Fruit fly (Drosophila melanogaster): ENCODE data around the gene bou.

bou gene

DNA sequence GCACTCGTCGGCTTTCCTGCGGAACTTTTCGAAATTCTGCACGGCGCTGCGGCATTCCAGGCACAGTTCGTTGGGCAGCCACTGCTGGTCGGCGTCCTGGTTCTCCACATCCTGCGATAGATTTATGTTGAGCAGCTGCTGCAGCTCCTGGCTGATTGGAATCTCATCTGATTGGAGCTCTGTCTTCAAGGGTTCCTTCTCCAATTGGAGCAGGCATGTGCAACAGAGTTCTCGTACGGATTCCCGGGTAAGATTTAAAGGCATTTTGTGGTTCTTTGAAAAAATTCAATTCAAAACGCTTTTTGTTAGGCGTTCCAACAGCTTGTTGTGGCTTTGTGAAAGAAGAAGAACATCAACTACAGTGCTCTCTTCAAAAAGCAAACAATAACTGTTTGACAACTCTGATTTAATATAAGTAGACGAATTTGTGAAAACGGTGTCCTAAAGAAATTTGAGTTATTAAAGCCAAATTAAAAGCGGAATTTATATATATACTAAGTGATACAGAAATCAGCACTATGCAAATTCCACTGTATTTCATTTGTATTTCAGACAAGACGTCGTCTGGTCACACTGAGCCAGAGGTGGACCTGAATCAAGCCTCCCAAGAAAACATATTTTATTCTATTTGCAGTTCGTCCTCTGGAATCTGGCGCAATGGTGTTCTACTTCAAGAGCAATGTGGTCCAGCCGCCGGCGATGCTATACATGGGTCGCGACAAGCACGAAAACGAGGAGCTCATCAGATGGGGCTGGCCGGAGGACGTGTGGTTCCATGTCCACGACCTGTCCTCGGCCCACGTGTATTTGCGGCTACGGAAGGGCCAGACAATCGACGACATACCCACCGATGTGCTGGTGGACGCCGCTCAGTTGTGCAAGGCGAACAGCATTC is 27.3 kb downstream of the bou start, which contains the start of the genes CG3032 and CG4593 (continued):
- TF ChIP-seq lab (GFP tag; optimal IDR thresholded peaks at IDR 0.05) (peak; percentile 89), gcm2 (GFP tag; optimal IDR thresholded peaks at IDR 0.05) (peak; percentile 54), unpg (GFP tag; optimal IDR thresholded peaks at IDR 0.05) (peak; percentile 86), CG2116 (GFP tag; optimal IDR thresholded peaks at IDR 0.05) (peak; percentile 57), Trl (optimal IDR thresholded peaks at IDR 0.05) (no peak), Trl (GFP tag; optimal IDR thresholded peaks at IDR 0.05) (peak; percentile 80), Dek (tag; optimal IDR thresholded peaks at IDR 0.05) (peak; percentile 84), CG10147 (GFP tag; optimal IDR thresholded peaks at IDR 0.05) (peak; percentile 67), ro (GFP tag; IDR thresholded peaks at IDR 0.05) (peak; percentile 53; the same call in 1 of the 2 replicates), fd96Cb (tag; optimal IDR thresholded peaks at IDR 0.05) (peak; percentile 77), lmd (GFP tag; IDR thresholded peaks at IDR 0.05) (peak; percentile 91), Bteb2 (GFP tag; optimal IDR thresholded peaks at IDR 0.05) (peak; percentile 72), BEAF-32 (GFP tag; optimal IDR thresholded peaks at IDR 0.05) (peak; percentile 57), crol (GFP tag; IDR thresholded peaks at IDR 0.05) (no peak), CG30020 (tag; optimal IDR thresholded peaks at IDR 0.05) (peak; percentile 42), pho (GFP tag; optimal IDR thresholded peaks at IDR 0.05) (peak; percentile 81), Hr51 (GFP tag; optimal IDR thresholded peaks at IDR 0.05) (peak; percentile 59 to 80), toy (GFP tag; IDR thresholded peaks at IDR 0.05) (no peak), ERR (GFP tag; optimal IDR thresholded peaks at IDR 0.05) (peak; percentile 8), CoRest (tag; optimal IDR thresholded peaks at IDR 0.05) (peak; percentile 81), CG32532 (GFP tag; IDR thresholded peaks at IDR 0.05) (peak; percentile 92), CG14667 (GFP tag; IDR thresholded peaks at IDR 0.05) (peak; percentile 81), trh (GFP tag; optimal IDR thresholded peaks at IDR 0.05) (peak; percentile 1), CG17328 (GFP tag; IDR thresholded peaks at IDR 0.05) (peak; percentile 89), CG31388 (GFP tag; optimal IDR thresholded peaks at IDR 0.05) (peak; percentile 56), E2f1 (GFP tag; IDR thresholded peaks at IDR 0.05) (peak; percentile 90), CG33557 (GFP tag; optimal IDR thresholded peaks at IDR 0.05) (peak; percentile 27), CG3163 (GFP tag; optimal IDR thresholded peaks at IDR 0.05) (peak; percentile 40), Dfd (GFP tag; optimal IDR thresholded peaks at IDR 0.05) (no peak), CG2120 (GFP tag; optimal IDR thresholded peaks at IDR 0.05) (peak; percentile 94), p53 (GFP tag; optimal IDR thresholded peaks at IDR 0.05) (no peak), GATAe (GFP tag; conservative IDR thresholded peaks at IDR 0.05) (peak; percentile 73), Ravus (GFP tag; IDR thresholded peaks at IDR 0.05) (peak; percentile 77), caup (GFP tag; optimal IDR thresholded peaks at IDR 0.05; ENCODE audit: severe bottlenecking) (peak; percentile 70), Ada2b (GFP tag; IDR thresholded peaks at IDR 0.05) (peak; percentile 88), Ptx1 (GFP tag; IDR thresholded peaks at IDR 0.05) (peak; percentile 95), en (GFP tag; optimal IDR thresholded peaks at IDR 0.05) (peak; percentile 20), Adf1 (GFP tag; IDR thresholded peaks at IDR 0.05) (peak; percentile 57), vvl (GFP tag; IDR thresholded peaks at IDR 0.05) (peak; percentile 93), CrebB (tag; optimal IDR thresholded peaks at IDR 0.05) (peak; percentile 65), ham (GFP tag; IDR thresholded peaks at IDR 0.05) (no peak; the same call in 1 of the 2 replicates), tin (GFP tag; optimal IDR thresholded peaks at IDR 0.05) (peak; percentile 72), CG10959 (GFP tag; IDR thresholded peaks at IDR 0.05) (peak; percentile 37; the same call in 1 of the 2 replicates), CG12942 (GFP tag; optimal IDR thresholded peaks at IDR 0.05) (peak; percentile 70), cato (GFP tag; optimal IDR thresholded peaks at IDR 0.05; ENCODE audit: borderline replicate concordance) (peak; percentile 55), zen2 (GFP tag; IDR thresholded peaks at IDR 0.05; ENCODE audit: partially characterized antibody) (no peak), otp (GFP tag; IDR thresholded peaks at IDR 0.05) (0 out of 3 replicates have a peak, but pooled peaks have one; percentile 60), onecut (GFP tag; IDR thresholded peaks at IDR 0.05) (peak; percentile 19; the same call in 1 of the 2 replicates), CG17359 (tag; optimal IDR thresholded peaks at IDR 0.05) (peak; percentile 82)
